Fruit fly (Drosophila melanogaster): Measurements from ENCODE around the gene B-H1.

- peak; percentile 8 for TF ChIP-seq Crg-1 (GFP tag; optimal IDR thresholded peaks at IDR 0.05)
- no peak for TF ChIP-seq CG7101 (tag; optimal IDR thresholded peaks at IDR 0.05)
- TF ChIP-seq kay (GFP tag; ENCODE audit: borderline replicate concordance), result no peak
- no peak for TF ChIP-seq CG12768 (GFP tag; optimal IDR thresholded peaks at IDR 0.05)
- TF ChIP-seq CG1620 (GFP tag; optimal IDR thresholded peaks at IDR 0.05), result peak; percentile 7
- no peak for TF ChIP-seq cnc (optimal IDR thresholded peaks at IDR 0.05)
- TF ChIP-seq Hr96 (GFP tag; optimal IDR thresholded peaks at IDR 0.05), result peak; percentile 39
- no peak for TF ChIP-seq toe (GFP tag; optimal IDR thresholded peaks at IDR 0.05)
- TF ChIP-seq cic (GFP tag; optimal IDR thresholded peaks at IDR 0.05), result peak; percentile 19
- TF ChIP-seq CG7045 (GFP tag; optimal IDR thresholded peaks at IDR 0.05), result no peak
- no peak for TF ChIP-seq CG5204 (GFP tag; optimal IDR thresholded peaks at IDR 0.05)
- peak; percentile 2 for TF ChIP-seq tj (GFP tag; optimal IDR thresholded peaks at IDR 0.05)
- TF ChIP-seq ovo (GFP tag; optimal IDR thresholded peaks at IDR 0.05), result no peak
Observed at dm6 chrX:17423310-17423945, 26.1 kb downstream of the B-H1 start, which contains the start of gene ENGase.
